Fruit fly (Drosophila melanogaster) whole organism, embryonic: ENCODE measurements around the gene CG33090.

Source experiments
- Aef1 ChIP-seq: fragments of 200-800 bp; sonication (Bioruptor generic); IDR thresholded peaks from 3 replicates; pipeline ENCODE4 v1.3.6; 2022; ENCODE audit warnings: missing biosample characterization, missing genetic modification characterization
- Bdp1 ChIP-seq: fragments of 200-800 bp; sonication (Bioruptor generic); optimal IDR thresholded peaks from 3 replicates; lab custom pipeline; 2016; ENCODE audit warnings: missing biosample characterization, missing genetic modification characterization
- CG11504 ChIP-seq: fragments of 200-800 bp; sonication (Bioruptor generic); optimal IDR thresholded peaks from 3 replicates; lab custom pipeline; 2019; ENCODE audit warnings: missing biosample characterization, mild to moderate bottlenecking, missing genetic modification characterization, moderate library complexity
- CG11695 ChIP-seq: fragments of 200-800 bp; sonication (Bioruptor generic); IDR thresholded peaks from 3 replicates; pipeline ENCODE4 v1.3.6; 2022; ENCODE audit warnings: missing biosample characterization, missing genetic modification characterization
- CG12071 ChIP-seq: fragments of 200-800 bp; sonication (Bioruptor generic); optimal IDR thresholded peaks from 3 replicates; lab custom pipeline; 2018; ENCODE audit warnings: missing biosample characterization, mild to moderate bottlenecking, missing genetic modification characterization
- CG13894 ChIP-seq: fragments of 200-800 bp; sonication (Bioruptor generic); optimal IDR thresholded peaks from 3 replicates; lab custom pipeline; 2018; ENCODE audit warnings: missing biosample characterization, mild to moderate bottlenecking, missing genetic modification characterization, moderate library complexity
- CG14710 ChIP-seq: fragments of 200-800 bp; sonication (Bioruptor generic); optimal IDR thresholded peaks from 3 replicates; lab custom pipeline; 2019; ENCODE audit warnings: missing biosample characterization, mild to moderate bottlenecking, missing genetic modification characterization, moderate library complexity
- CG14860 ChIP-seq: fragments of 200-800 bp; sonication (Bioruptor generic); IDR thresholded peaks from 3 replicates; pipeline ENCODE4 v1.3.6; 2022; ENCODE audit warnings: missing biosample characterization, missing genetic modification characterization; ENCODE audit not compliant: partially characterized antibody
- CG15011 ChIP-seq: fragments of 200-800 bp; sonication (Bioruptor generic); optimal IDR thresholded peaks from 3 replicates; lab custom pipeline; 2018; ENCODE audit warnings: missing biosample characterization, mild to moderate bottlenecking, missing genetic modification characterization
- CG15479 ChIP-seq: fragments of 200-800 bp; sonication (Bioruptor generic); optimal IDR thresholded peaks from 3 replicates; lab custom pipeline; 2019; ENCODE audit warnings: missing biosample characterization, mild to moderate bottlenecking, missing genetic modification characterization, moderate library complexity
- CG1602 ChIP-seq: fragments of 200-800 bp; sonication (Bioruptor generic); optimal IDR thresholded peaks from 3 replicates; lab custom pipeline; 2016; ENCODE audit warnings: missing biosample characterization, missing genetic modification characterization
- CG17568 ChIP-seq: fragments of 200-800 bp; sonication (Bioruptor generic); optimal IDR thresholded peaks from 2 replicates; lab custom pipeline; 2018; ENCODE audit warnings: missing biosample characterization, mild to moderate bottlenecking, missing genetic modification characterization, moderate library complexity
- CG30020 ChIP-seq: fragments of 200-800 bp; optimal IDR thresholded peaks from 2 replicates; lab custom pipeline; 2019; ENCODE audit warnings: missing biosample characterization, mild to moderate bottlenecking, missing genetic modification characterization, moderate library complexity
- CG3065 ChIP-seq: fragments of 200-800 bp; sonication (Bioruptor generic); optimal IDR thresholded peaks from 2 replicates; lab custom pipeline; 2016; ENCODE audit warnings: missing biosample characterization, missing genetic modification characterization
- CG34422 ChIP-seq: fragments of 200-800 bp; sonication (Bioruptor generic); IDR thresholded peaks from 3 replicates; pipeline ENCODE4 v1.3.6; 2022; ENCODE audit warnings: missing biosample characterization, missing genetic modification characterization
- CG4424 ChIP-seq: fragments of 200-800 bp; sonication (Bioruptor generic); optimal IDR thresholded peaks from 3 replicates; lab custom pipeline; 2016; ENCODE audit warnings: missing biosample characterization, missing genetic modification characterization
- CG6654 ChIP-seq: fragments of 200-800 bp; sonication (Bioruptor generic); optimal IDR thresholded peaks from 2 replicates; lab custom pipeline; 2017; ENCODE audit warnings: missing biosample characterization, mild to moderate bottlenecking, missing genetic modification characterization
- CG6791 ChIP-seq: fragments of 200-800 bp; sonication (Bioruptor generic); IDR thresholded peaks from 3 replicates; pipeline ENCODE4 v1.3.6; 2022; ENCODE audit warnings: missing biosample characterization, missing genetic modification characterization; ENCODE audit not compliant: partially characterized antibody
- CG7556 ChIP-seq: fragments of 200-800 bp; sonication (Bioruptor generic); optimal IDR thresholded peaks from 2 replicates; lab custom pipeline; 2017; ENCODE audit warnings: missing biosample characterization, mild to moderate bottlenecking, missing genetic modification characterization
- CG7928 ChIP-seq: fragments of 200-800 bp; sonication (Bioruptor generic); optimal IDR thresholded peaks from 2 replicates; lab custom pipeline; 2017; ENCODE audit warnings: missing biosample characterization, mild to moderate bottlenecking, missing genetic modification characterization
- CG7963 ChIP-seq: fragments of 200-800 bp; sonication (Bioruptor generic); IDR thresholded peaks from 3 replicates; pipeline ENCODE4 v1.3.6; 2022; ENCODE audit warnings: missing biosample characterization, missing genetic modification characterization; ENCODE audit not compliant: partially characterized antibody
- CG8089 ChIP-seq: fragments of 200-800 bp; sonication (Bioruptor generic); optimal IDR thresholded peaks from 3 replicates; lab custom pipeline; 2016; ENCODE audit warnings: missing biosample characterization, missing genetic modification characterization
- CG9727 ChIP-seq: fragments of 200-800 bp; sonication (Bioruptor generic); optimal IDR thresholded peaks from 3 replicates; lab custom pipeline; 2017; ENCODE audit warnings: missing biosample characterization, mild to moderate bottlenecking, missing genetic modification characterization
- Ets65A ChIP-seq: fragments of 200-800 bp; sonication (Bioruptor generic); peaks from one replicate; lab custom pipeline; 2016; ENCODE audit warnings: missing biosample characterization, missing genetic modification characterization
- Hmr ChIP-seq: fragments of 200-800 bp; sonication (Bioruptor generic); optimal IDR thresholded peaks from 3 replicates; lab custom pipeline; 2017; ENCODE audit warnings: mild to moderate bottlenecking, missing biosample characterization, missing genetic modification reagents, missing genetic modification characterization
- Hmx ChIP-seq: fragments of 200-800 bp; sonication (Bioruptor generic); optimal IDR thresholded peaks from 2 replicates; lab custom pipeline; 2016; ENCODE audit warnings: missing biosample characterization, missing genetic modification characterization
- Hr78 ChIP-seq, 2 experiments: fragments of 200-800 bp in 1 of 2; fragments of >200 bp in 1 of 2; sonication (Bioruptor generic) in 1 of 2; optimal IDR thresholded peaks; 2 replicates each; lab custom pipeline; 2017 to 2019; ENCODE audit warnings: missing biosample characterization in 2 of 2, missing genetic modification characterization in 2 of 2, mild to moderate bottlenecking in 1 of 2, moderate library complexity in 1 of 2
- Jarid2 ChIP-seq: fragments of 200-800 bp; sonication (Bioruptor generic); optimal IDR thresholded peaks from 3 replicates; lab custom pipeline; 2017; ENCODE audit warnings: mild to moderate bottlenecking, missing biosample characterization, missing genetic modification reagents, missing genetic modification characterization
- Lhr ChIP-seq: fragments of 200-800 bp; sonication (Bioruptor generic); optimal IDR thresholded peaks from 3 replicates; lab custom pipeline; 2017; ENCODE audit warnings: mild to moderate bottlenecking, missing biosample characterization, missing genetic modification reagents, missing genetic modification characterization
- Lim3 ChIP-seq: fragments of 200-800 bp; sonication (Bioruptor generic); IDR thresholded peaks from 2 replicates; pipeline ENCODE4 v1.3.6; 2022; ENCODE audit warnings: missing biosample characterization, missing genetic modification characterization
- Meics ChIP-seq: fragments of 200-800 bp; sonication (Bioruptor generic); optimal IDR thresholded peaks from 2 replicates; lab custom pipeline; 2017; ENCODE audit warnings: missing biosample characterization, mild to moderate bottlenecking, missing genetic modification characterization
- Mrtf ChIP-seq: fragments of 200-800 bp; sonication (Bioruptor generic); IDR thresholded peaks from 3 replicates; pipeline ENCODE4 v1.3.6; 2022; ENCODE audit warnings: missing biosample characterization, missing genetic modification characterization
- Ptx1 ChIP-seq: fragments of 200-800 bp; sonication (Bioruptor generic); IDR thresholded peaks from 2 replicates; pipeline ENCODE4 v1.3.6; 2022; ENCODE audit warnings: missing biosample characterization, missing genetic modification characterization
- Side ChIP-seq: fragments of 200-800 bp; sonication (Bioruptor generic); optimal IDR thresholded peaks from 2 replicates; lab custom pipeline; 2016; ENCODE audit warnings: missing biosample characterization, missing genetic modification characterization
- aop ChIP-seq: fragments of 200-800 bp; sonication (Bioruptor generic); IDR thresholded peaks from 2 replicates; pipeline ENCODE4 v1.3.6; 2022; ENCODE audit warnings: missing biosample characterization, missing genetic modification characterization
- ase ChIP-seq: fragments of 200-800 bp; sonication (Bioruptor generic); IDR thresholded peaks from 3 replicates; pipeline ENCODE4 v1.3.6; 2022; ENCODE audit warnings: missing biosample characterization, missing genetic modification characterization
- btn ChIP-seq: fragments of 200-800 bp; sonication (Bioruptor generic); optimal IDR thresholded peaks from 2 replicates; lab custom pipeline; 2016; ENCODE audit warnings: missing biosample characterization, missing genetic modification characterization
- chn ChIP-seq: fragments of 200-800 bp; sonication (Bioruptor generic); optimal IDR thresholded peaks from 2 replicates; lab custom pipeline; 2016; ENCODE audit warnings: missing biosample characterization, missing genetic modification characterization
- crol ChIP-seq: fragments of 200-800 bp; sonication (Bioruptor generic); IDR thresholded peaks from 2 replicates; pipeline ENCODE4 v1.3.6; 2022; ENCODE audit warnings: missing biosample characterization, missing genetic modification characterization
- eyg ChIP-seq: fragments of 200-800 bp; sonication (Bioruptor generic); optimal IDR thresholded peaks from 3 replicates; lab custom pipeline; 2016; ENCODE audit warnings: missing biosample characterization, missing genetic modification characterization
- ftz-f1 ChIP-seq: fragments of 200-800 bp; sonication (Bioruptor generic); optimal IDR thresholded peaks from 2 replicates; lab custom pipeline; 2016; ENCODE audit warnings: missing biosample characterization, missing genetic modification characterization
- gcm ChIP-seq: fragments of 200-800 bp; sonication (Bioruptor generic); optimal IDR thresholded peaks from 2 replicates; lab custom pipeline; 2019; ENCODE audit warnings: missing biosample characterization, mild to moderate bottlenecking, missing genetic modification characterization, moderate library complexity
- gem ChIP-seq: fragments of 200-800 bp; sonication (Bioruptor generic); optimal IDR thresholded peaks from 2 replicates; lab custom pipeline; 2019; ENCODE audit warnings: missing biosample characterization, mild to moderate bottlenecking, missing genetic modification characterization, moderate library complexity
- ind ChIP-seq: fragments of 200-800 bp; sonication (Bioruptor generic); optimal IDR thresholded peaks from 3 replicates; lab custom pipeline; 2016; ENCODE audit warnings: missing biosample characterization, missing genetic modification characterization
- jing ChIP-seq: fragments of 200-800 bp; sonication (Bioruptor generic); optimal IDR thresholded peaks from 2 replicates; lab custom pipeline; 2018; ENCODE audit warnings: missing biosample characterization, mild to moderate bottlenecking, missing genetic modification characterization
- lola ChIP-seq, 3 experiments: fragments of >200 bp in 2 of 3; fragments of 200-800 bp in 1 of 3; sonication (Bioruptor generic) in 1 of 3; optimal IDR thresholded peaks; 2 replicates each; lab custom pipeline; 2017 to 2019; ENCODE audit warnings: missing biosample characterization in 3 of 3, missing genetic modification characterization in 3 of 3, mild to moderate bottlenecking in 1 of 3, moderate library complexity in 1 of 3
- pho ChIP-seq: fragments of 200-800 bp; sonication (Bioruptor generic); optimal IDR thresholded peaks from 2 replicates; lab custom pipeline; 2016; ENCODE audit warnings: missing biosample characterization, missing genetic modification characterization
- salm ChIP-seq: fragments of 200-800 bp; sonication (Bioruptor generic); optimal IDR thresholded peaks from 2 replicates; lab custom pipeline; 2018; ENCODE audit warnings: missing biosample characterization, mild to moderate bottlenecking, missing genetic modification characterization
- schlank ChIP-seq: fragments of 200-800 bp; sonication (Bioruptor generic); optimal IDR thresholded peaks from 2 replicates; lab custom pipeline; 2018; ENCODE audit warnings: missing biosample characterization, mild to moderate bottlenecking, missing genetic modification characterization
- tll ChIP-seq, 2 experiments: fragments of 200-800 bp in 1 of 2; fragments of >200 bp in 1 of 2; sonication (Bioruptor generic) in 1 of 2; optimal IDR thresholded peaks; 2 replicates each; lab custom pipeline; 2017 to 2019; ENCODE audit warnings: missing biosample characterization in 2 of 2, missing genetic modification characterization in 2 of 2, mild to moderate bottlenecking in 1 of 2, moderate library complexity in 1 of 2
- vvl ChIP-seq: fragments of 200-800 bp; sonication (Bioruptor generic); IDR thresholded peaks from 2 replicates; pipeline ENCODE4 v1.3.6; 2022; ENCODE audit warnings: missing biosample characterization, missing genetic modification characterization

Gene CG33090

DNA sequence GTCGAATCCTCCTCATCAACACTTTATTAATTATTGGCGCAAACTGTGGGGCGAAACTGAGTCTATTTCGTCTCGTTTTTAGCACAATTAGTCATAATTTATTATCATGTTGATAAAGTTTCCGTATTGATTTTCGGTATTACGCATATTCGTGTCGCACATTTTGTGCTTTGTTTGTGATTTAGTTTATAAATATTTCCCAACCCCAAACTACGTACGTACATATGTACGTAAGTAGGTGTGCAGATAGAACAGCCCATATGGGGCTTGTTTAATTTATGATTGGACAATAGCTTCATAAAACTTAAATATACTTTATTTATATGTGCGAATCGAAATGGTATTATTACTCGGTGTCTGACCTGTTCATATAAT, 61.1 kb downstream of the CG33090 start:
- TF ChIP-seq Ptx1 (GFP tag; lab: Robert Waterston, UW) (no peak), CG7928 (GFP tag; lab: Kevin White, UChicago) (peak; percentile 20), CG11504 (tag; lab: Kevin White, UChicago) (no peak), CG13894 (tag; lab: Kevin White, UChicago) (no peak), Hr78 (GFP tag; optimal IDR thresholded peaks at IDR 0.05; lab: Kevin White, UChicago) (no peak), CG34422 (GFP tag; lab: Robert Waterston, UW) (no peak), ftz-f1 (no peak), CG7963 (GFP tag; lab: Robert Waterston, UW) (no peak), Lim3 (no peak), CG3065 (GFP tag; lab: Kevin White, UChicago) (no peak), CG17568 (no peak), CG11695 (GFP tag; lab: Robert Waterston, UW) (peak; percentile 20; the same call in 1 of the 3 replicates), CG6791 (GFP tag; lab: Robert Waterston, UW) (no peak), ind (GFP tag; lab: Kevin White, UChicago) (no peak), CG15479 (GFP tag; lab: Kevin White, UChicago) (no peak), Hmr (GFP tag; lab: Kevin White, UChicago) (peak; percentile 21), Aef1 (GFP tag; lab: Robert Waterston, UW) (no peak), CG15011 (GFP tag; lab: Kevin White, UChicago) (no peak), CG7556 (GFP tag; lab: Kevin White, UChicago) (no peak), CG14710 (tag; lab: Kevin White, UChicago) (no peak), ase (GFP tag; lab: Robert Waterston, UW) (no peak), CG1602 (GFP tag; lab: Kevin White, UChicago) (no peak), lola (GFP tag; optimal IDR thresholded peaks at IDR 0.05; lab: Kevin White, UChicago) (no peak), aop (GFP tag; lab: Robert Waterston, UW) (no peak), Bdp1 (GFP tag; lab: Kevin White, UChicago) (no peak), Ets65A (no peak), gem (no peak), schlank (no peak), CG30020 (tag; lab: Kevin White, UChicago) (no peak), Side (GFP tag; lab: Kevin White, UChicago) (no peak), salm (tag; lab: Kevin White, UChicago) (no peak), Meics (GFP tag; lab: Kevin White, UChicago) (peak; percentile 9), crol (GFP tag; lab: Robert Waterston, UW) (no peak), CG4424 (GFP tag; lab: Kevin White, UChicago) (no peak), CG8089 (GFP tag; lab: Kevin White, UChicago) (no peak), jing (GFP tag; lab: Kevin White, UChicago) (no peak), Jarid2 (GFP tag; lab: Kevin White, UChicago) (no peak), CG12071 (GFP tag; lab: Kevin White, UChicago) (peak; percentile 69), CG9727 (no peak), CG6654 (GFP tag; lab: Kevin White, UChicago) (no peak), Lhr (GFP tag; lab: Kevin White, UChicago) (no peak), gcm (GFP tag; lab: Kevin White, UChicago) (no peak), CG14860 (no peak), tll (GFP tag; optimal IDR thresholded peaks at IDR 0.05; lab: Kevin White, UChicago) (no peak), btn (no peak), vvl (GFP tag; lab: Robert Waterston, UW) (no peak), Mrtf (GFP tag; lab: Robert Waterston, UW) (no peak), chn (GFP tag; lab: Kevin White, UChicago) (no peak), eyg (GFP tag; lab: Kevin White, UChicago) (no peak), pho (peak; percentile 3), Hmx (GFP tag; lab: Kevin White, UChicago) (no peak)
